Worm (Caenorhabditis elegans) whole organism, L4 larva: ENCODE results near the gene gbh-2.

Experiments
- F37D6.2 ChIP-seq: sonication (generic microtip); optimal IDR thresholded peaks from 2 replicates; lab custom pipeline; 2016; ENCODE audit warnings: mild to moderate bottlenecking, missing genetic modification characterization, missing compliant biosample characterization
- F44E2.7 ChIP-seq: fragments of 200-800 bp; sonication (Bioruptor generic); IDR thresholded peaks from 2 replicates; pipeline ENCODE4 v2.1.2; 2022; ENCODE audit warnings: missing genetic modification characterization, missing compliant biosample characterization
- R02D3.7 ChIP-seq: fragments of 150-350 bp; sonication (generic microtip); optimal IDR thresholded peaks from 3 replicates; lab custom pipeline; 2014; ENCODE audit warnings: missing biosample characterization, missing genetic modification characterization
- Y48G9A.11 ChIP-seq: fragments of 200-800 bp; sonication (Bioruptor generic); IDR thresholded peaks from 2 replicates; pipeline ENCODE4 v1.3.6; 2022; ENCODE audit warnings: missing genetic modification reagents, missing genetic modification characterization, missing compliant biosample characterization
- Y5F2A.4 ChIP-seq: fragments of 200-800 bp; sonication (Bioruptor generic); optimal IDR thresholded peaks from 2 replicates; lab custom pipeline; 2018; ENCODE audit warnings: mild to moderate bottlenecking, missing genetic modification characterization, missing compliant biosample characterization
- Y75B8A.6 ChIP-seq: fragments of 200-800 bp; sonication (Bioruptor generic); IDR thresholded peaks from 2 replicates; pipeline ENCODE4 v1.3.6; 2022; ENCODE audit warnings: missing genetic modification reagents, missing genetic modification characterization, missing compliant biosample characterization
- aly-2 ChIP-seq: sonication (generic microtip); optimal IDR thresholded peaks from 2 replicates; lab custom pipeline; 2018; ENCODE audit warnings: missing biosample characterization, missing genetic modification characterization
- arid-1 ChIP-seq: fragments of 200-800 bp; sonication (Bioruptor generic); conservative IDR thresholded peaks from 2 replicates; pipeline ENCODE4 v1.3.6; 2022; ENCODE audit warnings: missing genetic modification reagents, missing genetic modification characterization, missing compliant biosample characterization
- ceh-20 ChIP-seq: fragments of 200-800 bp; sonication (Bioruptor generic); IDR thresholded peaks from 2 replicates; pipeline ENCODE4 v1.3.6; 2022; ENCODE audit warnings: missing genetic modification reagents, missing genetic modification characterization, missing compliant biosample characterization
- ceh-32 ChIP-seq: sonication (generic microtip); optimal IDR thresholded peaks from 2 replicates; lab custom pipeline; 2016; ENCODE audit warnings: mild to moderate bottlenecking, missing genetic modification characterization, missing compliant biosample characterization; ENCODE audit not compliant: poor library complexity
- ces-1 ChIP-seq: fragments of 150-350 bp; sonication (generic microtip); optimal IDR thresholded peaks from 4 replicates; lab custom pipeline; 2014; ENCODE audit warnings: missing biosample characterization, missing genetic modification reagents, missing genetic modification characterization
- cey-2 ChIP-seq: sonication (generic microtip); optimal IDR thresholded peaks from 3 replicates; lab custom pipeline; 2017; ENCODE audit warnings: missing genetic modification characterization, mild to moderate bottlenecking, missing compliant biosample characterization, antibody characterized with exemption, borderline replicate concordance; ENCODE audit not compliant: insufficient read depth
- ctbp-1 ChIP-seq: fragments of 200-800 bp; sonication (Bioruptor generic); IDR thresholded peaks from 2 replicates; pipeline ENCODE4 v1.3.6; 2022; ENCODE audit warnings: missing genetic modification reagents, missing genetic modification characterization, missing compliant biosample characterization
- daf-12 ChIP-seq: fragments of 150-350 bp; optimal IDR thresholded peaks from 2 replicates; lab custom pipeline; 2014; ENCODE audit warnings: missing biosample characterization, missing genetic modification reagents, missing genetic modification characterization
- daf-16 ChIP-seq, 3 experiments: sonication (generic microtip); optimal IDR thresholded peaks; 2 replicates each; lab custom pipeline; 2016 to 2017; ENCODE audit warnings: missing genetic modification characterization in 3 of 3, missing genetic modification reagents in 3 of 3, mild to moderate bottlenecking in 2 of 3, missing compliant biosample characterization in 2 of 3, missing biosample characterization in 1 of 3, moderate library complexity in 1 of 3
- daf-8 ChIP-seq: fragments of 200-800 bp; sonication (Bioruptor generic); IDR thresholded peaks from 2 replicates; pipeline ENCODE4 v1.3.6; 2022; ENCODE audit warnings: missing genetic modification characterization, missing compliant biosample characterization
- dpl-1 ChIP-seq: fragments of 150-350 bp; optimal IDR thresholded peaks from 2 replicates; lab custom pipeline; 2014; ENCODE audit warnings: missing biosample characterization, missing genetic modification reagents, missing genetic modification characterization
- duxl-1 ChIP-seq: sonication (generic microtip); optimal IDR thresholded peaks from 2 replicates; lab custom pipeline; 2016; ENCODE audit warnings: mild to moderate bottlenecking, missing genetic modification characterization, moderate library complexity, missing compliant biosample characterization; ENCODE audit not compliant: poor library complexity
- egl-27 ChIP-seq: sonication (generic microtip); optimal IDR thresholded peaks from 3 replicates; lab custom pipeline; 2017; ENCODE audit warnings: missing biosample characterization, missing genetic modification reagents, missing genetic modification characterization
- fkh-10 ChIP-seq: fragments of 150-350 bp; optimal IDR thresholded peaks from 2 replicates; lab custom pipeline; 2014; ENCODE audit warnings: missing biosample characterization, missing genetic modification reagents, missing genetic modification characterization
- gei-8 ChIP-seq: fragments of 200-800 bp; sonication (Bioruptor generic); optimal IDR thresholded peaks from 2 replicates; lab custom pipeline; 2018; ENCODE audit warnings: mild to moderate bottlenecking, missing genetic modification characterization, missing compliant biosample characterization
- hif-1 ChIP-seq, 2 experiments: sonication (generic microtip); optimal IDR thresholded peaks; 2 replicates each; lab custom pipeline; 2016 to 2017; ENCODE audit warnings: missing compliant biosample characterization in 2 of 2, missing genetic modification characterization in 2 of 2, missing genetic modification reagents in 2 of 2, missing genotype in 2 of 2, mild to moderate bottlenecking in 1 of 2
- hlh-11 ChIP-seq: fragments of 200-800 bp; sonication (Bioruptor generic); optimal IDR thresholded peaks from 2 replicates; lab custom pipeline; 2018; ENCODE audit warnings: mild to moderate bottlenecking, missing genetic modification characterization, missing compliant biosample characterization
- jun-1 ChIP-seq: fragments of 150-350 bp; optimal IDR thresholded peaks from 2 replicates; lab custom pipeline; 2014; ENCODE audit warnings: missing biosample characterization, missing genetic modification reagents, missing genetic modification characterization
- lin-13 ChIP-seq: fragments of 150-350 bp; optimal IDR thresholded peaks from 2 replicates; lab custom pipeline; 2014; ENCODE audit warnings: missing biosample characterization, missing genetic modification reagents, missing genetic modification characterization
- lin-15B ChIP-seq: fragments of 150-350 bp; sonication (generic microtip); optimal IDR thresholded peaks from 3 replicates; lab custom pipeline; 2014; ENCODE audit warnings: missing biosample characterization, missing genetic modification characterization
- lin-29 ChIP-seq: fragments of 200-800 bp; sonication (Bioruptor generic); IDR thresholded peaks from 2 replicates; pipeline ENCODE4 v1.3.6; 2022; ENCODE audit warnings: missing genetic modification reagents, missing genetic modification characterization, missing compliant biosample characterization
- madf-5 ChIP-seq, 2 experiments: fragments of 200-800 bp; sonication (Bioruptor generic); IDR thresholded peaks; 2 replicates each; pipeline ENCODE4 v1.3.6; 2022; ENCODE audit warnings: missing compliant biosample characterization in 2 of 2, missing genetic modification characterization in 2 of 2
- mdl-1 ChIP-seq, 2 experiments: fragments of 150-350 bp in 1 of 2; sonication (generic microtip) in 1 of 2; optimal IDR thresholded peaks; 2 replicates each; lab custom pipeline; 2014 to 2017; ENCODE audit warnings: missing biosample characterization in 2 of 2, missing genetic modification characterization in 2 of 2
- mdt-29 ChIP-seq: fragments of 200-800 bp; sonication (Bioruptor generic); IDR thresholded peaks from 2 replicates; pipeline ENCODE4 v1.3.6; 2022; ENCODE audit warnings: missing genetic modification reagents, missing genetic modification characterization, missing compliant biosample characterization
- mxl-2 ChIP-seq: fragments of 200-800 bp; sonication (Bioruptor generic); conservative IDR thresholded peaks from 2 replicates; pipeline ENCODE4 v1.3.6; 2022; ENCODE audit warnings: missing genetic modification reagents, missing genetic modification characterization, missing compliant biosample characterization
- mxl-3 ChIP-seq: fragments of 200-800 bp; sonication (Bioruptor generic); optimal IDR thresholded peaks from 2 replicates; lab custom pipeline; 2018; ENCODE audit warnings: mild to moderate bottlenecking, missing genetic modification characterization, missing compliant biosample characterization
- nhr-10 ChIP-seq: fragments of 150-350 bp; optimal IDR thresholded peaks from 2 replicates; lab custom pipeline; 2014; ENCODE audit warnings: missing biosample characterization, missing genetic modification characterization
- nhr-102 ChIP-seq: sonication (generic microtip); optimal IDR thresholded peaks from 2 replicates; lab custom pipeline; 2016; ENCODE audit warnings: mild to moderate bottlenecking, missing genetic modification characterization, moderate library complexity, missing compliant biosample characterization
- nhr-25 ChIP-seq: sonication (generic microtip); optimal IDR thresholded peaks from 2 replicates; lab custom pipeline; 2017; ENCODE audit warnings: missing genetic modification characterization, mild to moderate bottlenecking, missing compliant biosample characterization, antibody characterized with exemption, moderate library complexity, borderline replicate concordance; ENCODE audit not compliant: insufficient read depth
- nhr-41 ChIP-seq: fragments of 200-800 bp; sonication (Bioruptor generic); IDR thresholded peaks from 2 replicates; pipeline ENCODE4 v1.3.6; 2022; ENCODE audit warnings: missing genetic modification reagents, missing genetic modification characterization, missing compliant biosample characterization
- nhr-76 ChIP-seq: fragments of 150-350 bp; optimal IDR thresholded peaks from 2 replicates; lab custom pipeline; 2014; ENCODE audit warnings: missing biosample characterization, missing genetic modification characterization
- nhr-77 ChIP-seq: fragments of 150-350 bp; optimal IDR thresholded peaks from 2 replicates; lab custom pipeline; 2014; ENCODE audit warnings: missing biosample characterization, missing genetic modification characterization
- php-3 ChIP-seq: fragments of 200-800 bp; sonication (Bioruptor generic); IDR thresholded peaks from 2 replicates; pipeline ENCODE4 v1.3.6; 2022; ENCODE audit warnings: missing genetic modification reagents, missing genetic modification characterization, missing compliant biosample characterization
- rbr-2 ChIP-seq: sonication (generic microtip); optimal IDR thresholded peaks from 2 replicates; lab custom pipeline; 2016; ENCODE audit warnings: missing genotype, missing genetic modification characterization, missing compliant biosample characterization
- sdz-12 ChIP-seq: fragments of 200-800 bp; sonication (Bioruptor generic); optimal IDR thresholded peaks from 2 replicates; lab custom pipeline; 2018; ENCODE audit warnings: mild to moderate bottlenecking, missing genetic modification characterization, missing compliant biosample characterization
- set-16 ChIP-seq: fragments of 200-800 bp; sonication (Bioruptor generic); IDR thresholded peaks from 2 replicates; pipeline ENCODE4 v1.3.6; 2022; ENCODE audit warnings: missing genetic modification reagents, missing genetic modification characterization, missing compliant biosample characterization
- skn-1 ChIP-seq: fragments of 150-350 bp; optimal IDR thresholded peaks from 2 replicates; lab custom pipeline; 2014; ENCODE audit warnings: missing biosample characterization, missing genetic modification characterization
- snpc-4 ChIP-seq: fragments of 150-350 bp; optimal IDR thresholded peaks from 2 replicates; lab custom pipeline; 2014; ENCODE audit warnings: missing biosample characterization, missing genetic modification characterization
- tag-97 ChIP-seq: fragments of 200-800 bp; sonication (Bioruptor generic); IDR thresholded peaks from 2 replicates; pipeline ENCODE4 v1.3.6; 2022; ENCODE audit warnings: missing genetic modification characterization, missing compliant biosample characterization
- unc-62 ChIP-seq, 3 experiments: fragments of 150-350 bp in 1 of 3; sonication (generic microtip); optimal IDR thresholded peaks in 2 of 3; peaks in 1 of 3; 1 replicate in 1 of 3; 2 replicates in 2 of 3; lab custom pipeline; 2014 to 2017; ENCODE audit warnings: missing biosample characterization in 3 of 3, missing genetic modification characterization in 3 of 3, missing genetic modification reagents in 3 of 3, missing genotype in 1 of 3
- vab-7 ChIP-seq: fragments of 200-800 bp; sonication (Bioruptor generic); IDR thresholded peaks from 2 replicates; pipeline ENCODE4 v1.3.6; 2022; ENCODE audit warnings: missing genetic modification reagents, missing genetic modification characterization, missing compliant biosample characterization
- zfp-3 ChIP-seq: fragments of 200-800 bp; sonication (Bioruptor generic); conservative IDR thresholded peaks from 2 replicates; pipeline ENCODE4 v1.3.6; 2022; ENCODE audit warnings: missing genetic modification reagents, missing genetic modification characterization, missing compliant biosample characterization
- zip-11 ChIP-seq: fragments of 200-800 bp; sonication (Bioruptor generic); IDR thresholded peaks from 2 replicates; pipeline ENCODE4 v1.3.6; 2022; ENCODE audit warnings: missing genetic modification characterization, missing compliant biosample characterization
- ztf-11 ChIP-seq: fragments of 150-350 bp; optimal IDR thresholded peaks from 2 replicates; lab custom pipeline; 2014; ENCODE audit warnings: missing biosample characterization, missing genetic modification characterization

The gbh-2 gene

ce11 chrII:8442176-8442575 lies 43.5 kb upstream of the gbh-2 start (continued):
- TF ChIP-seq snpc-4 (tag; lab: Kevin White, UChicago) (no peak), nhr-77 (tag; lab: Kevin White, UChicago) (no peak), skn-1 (tag; lab: Kevin White, UChicago) (no peak), duxl-1 (peak; percentile 39), R02D3.7 (tag; lab: Kevin White, UChicago) (no peak), mxl-2 (GFP tag; lab: Robert Waterston, UW) (no peak), hlh-11 (tag; lab: Kevin White, UChicago) (peak; percentile 26), gei-8 (GFP tag; lab: Kevin White, UChicago) (no peak), nhr-10 (no peak), daf-16 (GFP tag; optimal IDR thresholded peaks at IDR 0.05; lab: Kevin White, UChicago) (no peak), daf-16 (tag; optimal IDR thresholded peaks at IDR 0.05; lab: Kevin White, UChicago) (no peak), hif-1 (tag; optimal IDR thresholded peaks at IDR 0.05; lab: Kevin White, UChicago) (peak in 1 of 2 experiments; percentile 5), nhr-76 (no peak), ceh-20 (GFP tag; lab: Robert Waterston, UW) (0 out of 2 replicates have a peak, but pooled peaks have one; percentile 12), F44E2.7 (GFP tag; lab: Robert Waterston, UW) (no peak), lin-29 (no peak), jun-1 (no peak), nhr-102 (no peak), nhr-25 (tag; lab: Kevin White, UChicago) (no peak), vab-7 (GFP tag; lab: Robert Waterston, UW) (no peak), egl-27 (tag; lab: Kevin White, UChicago) (no peak), daf-12 (tag; lab: Kevin White, UChicago) (no peak), ces-1 (GFP tag; lab: Kevin White, UChicago) (no peak), ceh-32 (no peak), mdl-1 (tag; optimal IDR thresholded peaks at IDR 0.05; lab: Kevin White, UChicago) (no peak), ztf-11 (tag; lab: Kevin White, UChicago) (no peak), zfp-3 (GFP tag; lab: Robert Waterston, UW) (no peak), nhr-41 (no peak), mxl-3 (no peak), ctbp-1 (GFP tag; lab: Robert Waterston, UW) (no peak), madf-5 (GFP tag; IDR thresholded peaks at IDR 0.05; lab: Robert Waterston, UW) (no peak), lin-13 (GFP tag; lab: Kevin White, UChicago) (no peak), set-16 (no peak), unc-62 (GFP tag; optimal IDR thresholded peaks at IDR 0.05 in 1 of 2; lab: Kevin White, UChicago) (no peak), unc-62 (tag; optimal IDR thresholded peaks at IDR 0.05; lab: Kevin White, UChicago) (no peak), Y5F2A.4 (GFP tag; lab: Kevin White, UChicago) (no peak), arid-1 (no peak), lin-15B (no peak), cey-2 (tag; lab: Kevin White, UChicago) (no peak), daf-8 (GFP tag; lab: Robert Waterston, UW) (no peak), aly-2 (no peak), mdt-29 (no peak), php-3 (GFP tag; lab: Robert Waterston, UW) (no peak), Y48G9A.11 (GFP tag; lab: Robert Waterston, UW) (peak; percentile 6; the same call in 1 of the 2 replicates), rbr-2 (tag; lab: Kevin White, UChicago) (peak; percentile 32), sdz-12 (no peak), F37D6.2 (tag; lab: Kevin White, UChicago) (no peak), zip-11 (GFP tag; lab: Robert Waterston, UW) (no peak), tag-97 (no peak), Y75B8A.6 (no peak), fkh-10 (no peak), dpl-1 (peak; percentile 57)
